Worm (Caenorhabditis elegans) whole organism, L4 larva: ENCODE results near the gene col-165.

ENCODE experiments used
- dpl-1 ChIP-seq: fragments of 150-350 bp; optimal IDR thresholded peaks from 2 replicates; lab custom pipeline; 2014; ENCODE audit warnings: missing biosample characterization, missing genetic modification reagents, missing genetic modification characterization
- duxl-1 ChIP-seq: sonication (generic microtip); optimal IDR thresholded peaks from 2 replicates; lab custom pipeline; 2016; ENCODE audit warnings: mild to moderate bottlenecking, missing genetic modification characterization, moderate library complexity, missing compliant biosample characterization; ENCODE audit not compliant: poor library complexity
- egl-27 ChIP-seq: sonication (generic microtip); optimal IDR thresholded peaks from 3 replicates; lab custom pipeline; 2017; ENCODE audit warnings: missing biosample characterization, missing genetic modification reagents, missing genetic modification characterization
- fkh-10 ChIP-seq: fragments of 150-350 bp; optimal IDR thresholded peaks from 2 replicates; lab custom pipeline; 2014; ENCODE audit warnings: missing biosample characterization, missing genetic modification reagents, missing genetic modification characterization
- fos-1 ChIP-seq: fragments of 150-350 bp; optimal IDR thresholded peaks from 2 replicates; lab custom pipeline; 2014; ENCODE audit warnings: missing biosample characterization, missing genetic modification characterization
- lin-39 ChIP-seq: fragments of 150-350 bp; optimal IDR thresholded peaks from 2 replicates; lab custom pipeline; 2014; ENCODE audit warnings: missing biosample characterization, missing genetic modification reagents, missing genetic modification characterization
- lir-3 ChIP-seq: sonication (generic microtip); optimal IDR thresholded peaks from 2 replicates; lab custom pipeline; 2016; ENCODE audit warnings: mild to moderate bottlenecking, missing genetic modification characterization, missing compliant biosample characterization
- nhr-10 ChIP-seq: fragments of 150-350 bp; optimal IDR thresholded peaks from 2 replicates; lab custom pipeline; 2014; ENCODE audit warnings: missing biosample characterization, missing genetic modification characterization
- nhr-237 ChIP-seq: sonication (generic microtip); optimal IDR thresholded peaks from 2 replicates; lab custom pipeline; 2017; ENCODE audit warnings: missing biosample characterization, missing genetic modification characterization
- php-3 ChIP-seq: fragments of 200-800 bp; sonication (Bioruptor generic); IDR thresholded peaks from 2 replicates; pipeline ENCODE4 v1.3.6; 2022; ENCODE audit warnings: missing genetic modification reagents, missing genetic modification characterization, missing compliant biosample characterization
- pqm-1 ChIP-seq: sonication (generic microtip); optimal IDR thresholded peaks from 2 replicates; lab custom pipeline; 2017; ENCODE audit warnings: missing biosample characterization, missing genetic modification characterization
- unc-62 ChIP-seq, 3 experiments: fragments of 150-350 bp in 1 of 3; sonication (generic microtip); optimal IDR thresholded peaks in 2 of 3; peaks in 1 of 3; 1 replicate in 1 of 3; 2 replicates in 2 of 3; lab custom pipeline; 2014 to 2017; ENCODE audit warnings: missing biosample characterization in 3 of 3, missing genetic modification characterization in 3 of 3, missing genetic modification reagents in 3 of 3, missing genotype in 1 of 3

DNA sequence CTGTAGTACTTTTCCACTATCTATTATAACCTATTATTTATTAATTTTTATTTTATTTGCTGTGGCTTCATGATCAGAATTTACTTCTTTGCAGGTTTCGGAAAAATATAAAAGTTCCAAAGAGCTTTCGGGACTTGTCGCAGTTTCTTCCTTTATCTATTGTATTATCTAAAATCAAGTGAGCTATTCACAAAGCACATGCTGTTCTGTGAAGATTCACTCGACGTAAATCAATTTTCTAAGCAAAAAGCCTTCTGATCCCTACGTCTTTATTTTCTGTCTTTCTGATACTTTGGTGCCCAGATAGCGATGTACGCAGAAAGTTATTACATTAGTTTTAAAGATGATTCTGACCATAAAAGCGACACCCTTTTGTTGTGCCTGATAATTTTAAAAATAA lies 36.3 kb upstream of the col-165 start:
- TF ChIP-seq lin-39 (tag; lab: Kevin White, UChicago) = no peak
- TF ChIP-seq duxl-1 = no peak
- TF ChIP-seq fkh-10 (GFP tag; lab: Kevin White, UChicago) = peak; percentile 82
- no peak for TF ChIP-seq dpl-1 (GFP tag; lab: Kevin White, UChicago)
- TF ChIP-seq nhr-237 = no peak
- no peak for TF ChIP-seq lir-3 (tag; lab: Kevin White, UChicago)
- TF ChIP-seq egl-27 (tag; lab: Kevin White, UChicago) = no peak
- TF ChIP-seq unc-62 (GFP tag; optimal IDR thresholded peaks at IDR 0.05 in 1 of 2; lab: Kevin White, UChicago) = no peak
- no peak for TF ChIP-seq unc-62 (tag; optimal IDR thresholded peaks at IDR 0.05; lab: Kevin White, UChicago)
- no peak for TF ChIP-seq fos-1 (tag; lab: Kevin White, UChicago)
- no peak for TF ChIP-seq php-3
- TF ChIP-seq pqm-1 (tag; lab: Kevin White, UChicago) = no peak
- no peak for TF ChIP-seq nhr-10 (tag; lab: Kevin White, UChicago)
